Worm (Caenorhabditis elegans): ENCODE data around the gene srd-48.

srd-48 gene

DNA sequence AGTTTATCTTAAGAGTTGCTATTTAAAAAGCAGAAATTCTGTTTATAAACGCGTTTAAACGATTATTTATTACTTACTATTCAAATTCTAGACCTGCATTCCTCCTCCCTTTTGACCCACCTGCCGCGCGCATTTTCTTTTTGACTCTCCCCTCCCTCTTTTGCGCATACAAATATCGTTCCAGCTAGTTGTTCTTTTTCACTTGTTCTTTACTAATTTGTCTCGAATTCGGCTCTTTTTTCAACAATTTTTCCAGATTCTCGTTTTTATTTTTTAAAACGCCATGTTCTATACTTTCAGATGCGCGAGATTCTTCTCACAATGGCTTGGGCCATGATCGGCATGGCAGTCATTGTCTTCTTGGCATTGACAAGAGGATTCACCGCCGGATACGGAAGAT, 29.5 kb downstream of the srd-48 start, which contains the start of gene F19H6.4:
Gene F19H6.4 (plus strand): TSS at position 301 of the 400 bp plus-strand sequence.
- TF ChIP-seq F22D6.2 (tag; optimal IDR thresholded peaks at IDR 0.05) (no peak), athp-1 (tag; optimal IDR thresholded peaks at IDR 0.05) (no peak), dox-1 (GFP tag; IDR thresholded peaks at IDR 0.05) (no peak), pha-4 (tag; optimal IDR thresholded peaks at IDR 0.05) (no peak), akir-1 (GFP tag; optimal IDR thresholded peaks at IDR 0.05) (no peak), madf-6 (GFP tag; IDR thresholded peaks at IDR 0.05) (peak; percentile 61; the same call in 1 of the 2 replicates), ztf-25 (GFP tag; IDR thresholded peaks at IDR 0.05) (no peak), fkh-3 (tag; optimal IDR thresholded peaks at IDR 0.05) (no peak), madf-8 (GFP tag; conservative IDR thresholded peaks at IDR 0.05) (0 out of 2 replicates have a peak, but pooled peaks have one; percentile 15), snpc-1.1 (tag; optimal IDR thresholded peaks at IDR 0.05; ENCODE audit: insufficient read depth) (no peak), K11D2.4 (GFP tag; IDR thresholded peaks at IDR 0.05) (no peak), madf-10 (tag; optimal IDR thresholded peaks at IDR 0.05) (no peak), efl-1 (GFP tag; optimal IDR thresholded peaks at IDR 0.05) (peak; percentile 42), lag-1 (GFP tag; IDR thresholded peaks at IDR 0.05) (no peak), pbrm-1 (GFP tag; IDR thresholded peaks at IDR 0.05) (no peak)

DNA sequence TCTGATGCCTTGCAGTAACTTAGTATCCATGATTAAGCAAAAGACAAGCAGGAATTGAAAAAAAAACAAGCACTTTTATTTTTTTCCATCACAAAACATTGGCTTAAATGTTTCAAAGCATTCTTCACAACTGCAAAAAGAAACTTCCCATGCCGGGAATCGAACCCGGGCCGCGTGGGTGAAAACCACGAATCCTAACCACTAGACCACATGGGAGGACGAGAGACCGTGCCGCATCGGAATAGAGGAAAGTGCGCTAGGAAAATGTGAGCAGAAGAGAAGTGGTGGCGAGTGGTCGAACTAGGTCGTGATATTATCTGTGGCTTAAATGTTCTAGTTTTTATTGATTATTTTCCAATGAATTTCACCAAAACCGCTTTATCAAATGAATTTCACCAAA, 31.6 kb downstream of the srd-48 start:
- TF ChIP-seq nhr-90 (tag; optimal IDR thresholded peaks at IDR 0.05) (peak; percentile 54), dpl-1 (GFP tag; optimal IDR thresholded peaks at IDR 0.05) (no peak), D2030.7 (GFP tag; IDR thresholded peaks at IDR 0.05) (peak; percentile 83), hmg-20 (GFP tag; IDR thresholded peaks at IDR 0.05) (0 out of 2 replicates have a peak, but pooled peaks have one; percentile 42), rcor-1 (GFP tag; IDR thresholded peaks at IDR 0.05) (peak; percentile 77), F55B11.4 (tag; optimal IDR thresholded peaks at IDR 0.05; ENCODE audit: borderline replicate concordance, insufficient read depth) (no peak), ceh-27 (GFP tag; optimal IDR thresholded peaks at IDR 0.05) (peak; percentile 75), athp-1 (tag; optimal IDR thresholded peaks at IDR 0.05) (no peak), pha-4 (tag; optimal IDR thresholded peaks at IDR 0.05) (no peak), tbx-9 (tag; optimal IDR thresholded peaks at IDR 0.05; ENCODE audit: borderline replicate concordance) (no peak), Y95B8A.8 (GFP tag; IDR thresholded peaks at IDR 0.05) (0 out of 2 replicates have a peak, but pooled peaks have one; percentile 55), dox-1 (GFP tag; IDR thresholded peaks at IDR 0.05) (peak; percentile 87), fkh-3 (tag; optimal IDR thresholded peaks at IDR 0.05) (no peak), tlf-1 (GFP tag; optimal IDR thresholded peaks at IDR 0.05) (no peak), F22D6.2 (tag; optimal IDR thresholded peaks at IDR 0.05) (no peak), him-1 (tag; optimal IDR thresholded peaks at IDR 0.05) (peak; percentile 86), ztf-18 (tag; optimal IDR thresholded peaks at IDR 0.05) (peak; percentile 52), lin-54 (GFP tag; optimal IDR thresholded peaks at IDR 0.05) (peak; percentile 27), Y53F4B.3 (GFP tag; IDR thresholded peaks at IDR 0.05) (peak; percentile 46; the same call in 1 of the 2 replicates), lsl-1 (GFP tag; optimal IDR thresholded peaks at IDR 0.05) (no peak), B0261.1 (tag; optimal IDR thresholded peaks at IDR 0.05) (peak; percentile 94), hsf-1 (GFP tag; IDR thresholded peaks at IDR 0.05) (no peak), madf-10 (tag; optimal IDR thresholded peaks at IDR 0.05) (peak; percentile 67), zfh-2 (GFP tag; conservative IDR thresholded peaks at IDR 0.05) (0 out of 2 replicates have a peak, but pooled peaks have one; percentile 31), T26A5.8 (tag; optimal IDR thresholded peaks at IDR 0.05) (peak; percentile 6), hmg-1.2 (GFP tag; IDR thresholded peaks at IDR 0.05) (peak; percentile 80), K12H6.12 (tag; optimal IDR thresholded peaks at IDR 0.05) (peak; percentile 38), K11D2.4 (GFP tag; IDR thresholded peaks at IDR 0.05) (0 out of 2 replicates have a peak, but pooled peaks have one; percentile 20), attf-3 (GFP tag; conservative IDR thresholded peaks at IDR 0.05) (0 out of 2 replicates have a peak, but pooled peaks have one; percentile 35), sdz-38 (tag; optimal IDR thresholded peaks at IDR 0.05) (no peak), ztf-28 (GFP tag; IDR thresholded peaks at IDR 0.05) (no peak), mcd-1 (GFP tag; IDR thresholded peaks at IDR 0.05) (peak; percentile 54), hrde-1 (tag; optimal IDR thresholded peaks at IDR 0.05; ENCODE audit: borderline replicate concordance) (no peak), attf-6 (GFP tag; IDR thresholded peaks at IDR 0.05) (0 out of 2 replicates have a peak, but pooled peaks have one; percentile 34), sea-2 (GFP tag; IDR thresholded peaks at IDR 0.05) (no peak), atf-7 (tag; optimal IDR thresholded peaks at IDR 0.05) (no peak), B0035.1 (tag; optimal IDR thresholded peaks at IDR 0.05) (peak; percentile 25), ZK185.1 (tag; optimal IDR thresholded peaks at IDR 0.05; ENCODE audit: poor library complexity, severe bottlenecking) (peak; percentile 67)

Measured in whole organism, young adult.